Worm (Caenorhabditis elegans): Measurements from ENCODE around the gene plx-2.

plx-2 gene

ce11 chrII:14437116-14437515 lies 12.4 kb upstream of the plx-2 start:
- TF ChIP-seq ztf-4 (tag; optimal IDR thresholded peaks at IDR 0.05) (no peak), lin-39 (tag; optimal IDR thresholded peaks at IDR 0.05) (no peak), nhr-43 (tag; optimal IDR thresholded peaks at IDR 0.05; ENCODE audit: poor library complexity, severe bottlenecking) (no peak), fkh-10 (GFP tag; optimal IDR thresholded peaks at IDR 0.05) (no peak), ama-1 (optimal IDR thresholded peaks at IDR 0.05) (no peak), mdl-1 (tag; optimal IDR thresholded peaks at IDR 0.05) (no peak)

ce11 chrII:14433712-14434352 lies 9.1 kb upstream of the plx-2 start:
- TF ChIP-seq ceh-82 (tag; optimal IDR thresholded peaks at IDR 0.05) = no peak
- no peak for TF ChIP-seq nhr-67 (tag; optimal IDR thresholded peaks at IDR 0.05)
- no peak for TF ChIP-seq sea-2 (GFP tag; optimal IDR thresholded peaks at IDR 0.05)
- TF ChIP-seq nhr-237 (tag; optimal IDR thresholded peaks at IDR 0.05) = no peak
- no peak for TF ChIP-seq pha-4 (tag; optimal IDR thresholded peaks at IDR 0.05)
- TF ChIP-seq aly-2 (tag; optimal IDR thresholded peaks at IDR 0.05) = no peak
- TF ChIP-seq mml-1 (tag; optimal IDR thresholded peaks at IDR 0.05) = no peak
- TF ChIP-seq lin-39 (tag; optimal IDR thresholded peaks at IDR 0.05) = no peak
- no peak for TF ChIP-seq skn-1 (tag; optimal IDR thresholded peaks at IDR 0.05)
- TF ChIP-seq zag-1 (tag; optimal IDR thresholded peaks at IDR 0.05) = no peak
- no peak for TF ChIP-seq jun-1 (tag; optimal IDR thresholded peaks at IDR 0.05)
- TF ChIP-seq nhr-43 (tag; optimal IDR thresholded peaks at IDR 0.05; ENCODE audit: poor library complexity, severe bottlenecking) = no peak
- TF ChIP-seq nhr-11 (tag; optimal IDR thresholded peaks at IDR 0.05) = no peak
- no peak for TF ChIP-seq tbx-2 (tag; optimal IDR thresholded peaks at IDR 0.05)
- TF ChIP-seq daf-12 (tag; optimal IDR thresholded peaks at IDR 0.05) = no peak
- no peak for TF ChIP-seq elt-2 (tag; optimal IDR thresholded peaks at IDR 0.05)
- no peak for TF ChIP-seq ZK546.5 (tag; optimal IDR thresholded peaks at IDR 0.05)

DNA sequence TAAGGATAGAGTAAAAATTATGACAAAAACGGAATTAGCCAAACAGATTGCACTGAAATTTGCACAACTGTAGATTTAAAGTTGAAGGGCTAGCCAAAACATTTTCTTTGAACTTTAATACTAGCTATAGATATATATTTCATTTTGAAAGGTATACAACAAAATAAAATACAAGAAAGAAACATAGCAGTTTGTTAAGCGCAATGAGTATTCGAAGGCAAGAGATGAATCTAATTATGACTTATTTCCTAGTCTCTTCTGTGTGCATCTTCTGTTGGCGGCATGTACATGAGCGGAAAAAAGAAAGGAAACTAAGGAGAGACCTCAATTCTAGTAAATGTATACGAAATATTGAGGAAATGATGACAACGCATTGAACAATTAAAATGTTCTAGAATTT lies 7.4 kb upstream of the plx-2 start:
- no peak for TF ChIP-seq tbx-2 (tag; optimal IDR thresholded peaks at IDR 0.05)
- no peak for TF ChIP-seq elt-2 (tag; optimal IDR thresholded peaks at IDR 0.05)
- no peak for TF ChIP-seq elt-1 (tag; optimal IDR thresholded peaks at IDR 0.05)
- no peak for TF ChIP-seq ceh-28 (tag; optimal IDR thresholded peaks at IDR 0.05)
- no peak for TF ChIP-seq fkh-10 (GFP tag; optimal IDR thresholded peaks at IDR 0.05)
- no peak for TF ChIP-seq ama-1 (optimal IDR thresholded peaks at IDR 0.05)
- TF ChIP-seq nhr-76 (tag; optimal IDR thresholded peaks at IDR 0.05) = no peak
- TF ChIP-seq lin-39 (tag; optimal IDR thresholded peaks at IDR 0.05) = no peak
- no peak for TF ChIP-seq mdl-1 (tag; optimal IDR thresholded peaks at IDR 0.05)
- TF ChIP-seq fos-1 (tag; optimal IDR thresholded peaks at IDR 0.05) = no peak
- TF ChIP-seq aly-2 (tag; optimal IDR thresholded peaks at IDR 0.05) = no peak
- no peak for TF ChIP-seq pqm-1 (tag; optimal IDR thresholded peaks at IDR 0.05)
- no peak for TF ChIP-seq elt-3 (tag; optimal IDR thresholded peaks at IDR 0.05)
- TF ChIP-seq mml-1 (tag; optimal IDR thresholded peaks at IDR 0.05) = no peak
- TF ChIP-seq fkh-2 (tag; optimal IDR thresholded peaks at IDR 0.05) = no peak
- TF ChIP-seq nhr-23 (tag; optimal IDR thresholded peaks at IDR 0.05) = no peak

DNA sequence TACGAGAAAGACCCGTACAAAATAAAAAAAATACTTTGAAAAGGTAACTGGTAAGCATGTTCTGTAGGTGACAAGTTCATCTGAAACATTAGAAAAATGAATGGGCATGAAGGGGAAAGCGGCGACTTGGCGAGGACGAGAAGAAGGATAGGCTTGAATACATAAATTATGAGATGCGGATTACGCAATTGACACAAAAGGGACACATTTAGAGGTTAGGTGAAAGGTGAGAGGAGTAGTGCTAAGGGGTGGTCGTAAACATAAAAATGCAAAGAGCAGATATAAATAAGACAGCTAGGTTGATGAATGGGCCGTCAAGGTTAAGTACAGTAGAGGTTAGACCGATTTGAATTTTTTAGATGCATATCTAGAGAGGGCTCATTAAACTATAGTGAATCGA lies 4.1 kb upstream of the plx-2 start:
- TF ChIP-seq nfya-1 (tag; optimal IDR thresholded peaks at IDR 0.05; ENCODE audit: insufficient read depth) (no peak), zag-1 (tag; optimal IDR thresholded peaks at IDR 0.05) (no peak), sea-2 (GFP tag; optimal IDR thresholded peaks at IDR 0.05) (no peak), nhr-43 (tag; optimal IDR thresholded peaks at IDR 0.05; ENCODE audit: poor library complexity, severe bottlenecking) (no peak), snpc-4 (tag; optimal IDR thresholded peaks at IDR 0.05) (no peak), nhr-237 (tag; optimal IDR thresholded peaks at IDR 0.05) (no peak), R02D3.7 (tag; optimal IDR thresholded peaks at IDR 0.05) (no peak), nhr-25 (tag; optimal IDR thresholded peaks at IDR 0.05) (no peak), mdl-1 (tag; optimal IDR thresholded peaks at IDR 0.05) (no peak), pqm-1 (tag; optimal IDR thresholded peaks at IDR 0.05) (no peak), ceh-82 (tag; optimal IDR thresholded peaks at IDR 0.05) (no peak), ztf-4 (tag; optimal IDR thresholded peaks at IDR 0.05) (no peak), mml-1 (tag; optimal IDR thresholded peaks at IDR 0.05) (no peak), nhr-77 (tag; optimal IDR thresholded peaks at IDR 0.05) (no peak), unc-62 (GFP tag; optimal IDR thresholded peaks at IDR 0.05) (no peak), lsy-12 (tag; optimal IDR thresholded peaks at IDR 0.05) (no peak)

All from whole organism, L3 larva.